Fruit fly (Drosophila melanogaster): ENCODE measurements around the gene Mst85C.

The Mst85C gene

DNA sequence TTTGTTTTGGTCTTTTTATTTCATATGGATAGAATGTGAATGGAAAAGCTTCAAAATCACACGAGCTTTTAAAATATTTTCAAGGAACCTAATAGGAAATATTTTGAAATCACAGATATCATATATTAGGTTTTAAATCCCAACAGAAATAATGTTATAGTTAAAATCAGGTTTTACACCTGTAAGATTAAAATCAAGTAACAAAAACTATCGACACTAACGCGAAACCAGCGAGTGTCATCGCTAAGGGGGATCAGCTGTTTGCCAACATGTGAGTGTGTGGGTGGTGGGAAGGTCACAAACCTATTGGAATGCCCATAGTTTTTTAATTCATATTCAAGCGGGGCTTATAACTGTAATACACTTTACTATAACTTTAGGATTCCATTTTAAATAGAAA, 9.8 kb upstream of the Mst85C start, which contains the start of gene hyx:
Gene hyx, plus strand, starts transcription at position 109 of the 400 bp plus-strand sequence.
- TF ChIP-seq Myc (optimal IDR thresholded peaks at IDR 0.05) (no peak), h (optimal IDR thresholded peaks at IDR 0.05) (no peak), insv (optimal IDR thresholded peaks at IDR 0.05) (no peak), psq (optimal IDR thresholded peaks at IDR 0.05) (no peak), Sin3A (optimal IDR thresholded peaks at IDR 0.05) (no peak), ttk (optimal IDR thresholded peaks at IDR 0.05) (no peak)

DNA sequence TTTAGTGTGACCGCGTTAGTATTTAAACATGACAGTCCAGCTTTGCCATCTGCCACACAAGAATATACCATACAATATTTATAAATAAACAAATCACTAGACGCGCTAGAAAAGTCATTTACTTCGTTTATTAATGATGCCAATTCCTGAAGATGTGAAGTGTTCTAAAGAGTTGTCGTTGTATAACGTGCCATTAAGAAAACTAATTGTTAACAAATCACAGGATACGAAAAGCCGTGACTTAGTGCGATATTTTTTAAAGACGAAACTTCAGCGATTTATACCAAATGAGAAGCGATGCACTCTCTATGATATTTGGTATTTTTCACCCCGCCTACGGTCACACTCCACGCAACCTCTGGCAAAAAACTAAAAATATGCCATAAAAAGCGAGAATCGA, 9.0 kb upstream of the Mst85C start, which contains the start of gene neur:
Gene neur, minus strand, starts transcription at position 24 of the 400 bp plus-strand sequence.
- TF ChIP-seq Sin3A (optimal IDR thresholded peaks at IDR 0.05) (no peak), ttk (optimal IDR thresholded peaks at IDR 0.05) (no peak), Myc (optimal IDR thresholded peaks at IDR 0.05) (no peak), psq (optimal IDR thresholded peaks at IDR 0.05) (no peak), h (optimal IDR thresholded peaks at IDR 0.05) (no peak), insv (optimal IDR thresholded peaks at IDR 0.05) (no peak)

DNA sequence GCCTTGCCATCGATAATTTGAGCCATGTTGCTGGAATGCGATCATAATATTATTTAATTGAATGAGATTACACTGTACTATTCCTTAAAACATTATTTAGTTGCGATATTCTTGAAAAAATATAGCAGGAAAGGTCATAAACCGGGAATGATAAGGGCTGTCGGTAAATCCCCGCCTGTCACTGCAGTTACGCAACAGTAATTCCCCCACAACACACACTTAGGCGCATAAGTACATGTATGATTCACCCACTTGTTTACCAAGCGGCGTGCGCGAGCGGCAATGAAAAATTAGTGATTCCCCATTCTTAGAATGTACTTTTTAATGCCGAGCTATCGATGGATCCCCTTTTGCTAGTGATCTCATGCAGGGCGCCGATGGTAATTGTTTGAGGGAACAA, 4.8 kb upstream of the Mst85C start:
- TF ChIP-seq Myc (optimal IDR thresholded peaks at IDR 0.05), result no peak

DNA sequence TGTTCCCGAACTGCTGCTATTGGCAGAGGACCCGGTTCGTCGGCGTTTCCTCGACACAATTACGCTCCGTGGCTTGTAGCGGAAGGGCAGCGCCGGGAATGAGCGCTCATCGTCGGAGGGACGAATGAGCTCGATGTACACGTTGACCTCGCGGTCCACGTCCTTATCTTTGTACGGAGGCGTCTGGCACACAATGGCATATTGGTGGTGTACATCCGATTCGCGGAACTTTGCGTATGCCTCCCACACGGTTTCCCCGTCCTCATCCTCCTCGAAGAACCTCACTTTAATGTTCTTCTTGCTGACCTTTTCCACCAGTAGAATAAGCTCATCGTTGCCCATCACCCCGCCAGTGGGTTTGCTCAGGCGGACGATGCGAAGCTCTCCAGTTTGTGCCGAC, 2.7 kb upstream of the Mst85C start:
- no peak for TF ChIP-seq Myc (optimal IDR thresholded peaks at IDR 0.05)
- TF ChIP-seq Sin3A (optimal IDR thresholded peaks at IDR 0.05), result no peak
- TF ChIP-seq ttk (optimal IDR thresholded peaks at IDR 0.05), result no peak
- TF ChIP-seq psq (optimal IDR thresholded peaks at IDR 0.05), result no peak
- no peak for TF ChIP-seq h (optimal IDR thresholded peaks at IDR 0.05)
- no peak for TF ChIP-seq insv (optimal IDR thresholded peaks at IDR 0.05)

DNA sequence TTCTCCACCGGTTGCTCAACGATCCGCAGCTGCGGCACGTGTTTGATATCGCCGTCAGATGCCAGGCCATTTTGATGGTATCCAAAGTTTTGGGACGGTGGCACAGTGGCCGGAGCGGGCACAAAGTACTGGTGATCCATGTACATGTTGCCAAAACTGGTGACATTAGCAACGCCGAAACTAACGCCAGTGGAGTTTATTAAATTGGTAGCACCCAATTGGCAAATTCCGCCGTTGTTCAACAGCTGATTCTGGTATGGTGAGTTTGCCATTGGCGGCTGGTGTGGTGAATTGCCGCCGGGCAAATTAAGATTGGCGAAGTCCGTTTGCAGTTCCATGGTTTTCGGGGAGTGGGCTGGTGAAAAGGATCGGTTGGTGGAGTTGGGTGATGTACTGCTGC, 1.5 kb upstream of the Mst85C start:
- TF ChIP-seq insv (optimal IDR thresholded peaks at IDR 0.05) (no peak), h (optimal IDR thresholded peaks at IDR 0.05) (no peak), Myc (optimal IDR thresholded peaks at IDR 0.05) (no peak), Sin3A (optimal IDR thresholded peaks at IDR 0.05) (no peak), ttk (optimal IDR thresholded peaks at IDR 0.05) (no peak), psq (optimal IDR thresholded peaks at IDR 0.05) (no peak)

DNA sequence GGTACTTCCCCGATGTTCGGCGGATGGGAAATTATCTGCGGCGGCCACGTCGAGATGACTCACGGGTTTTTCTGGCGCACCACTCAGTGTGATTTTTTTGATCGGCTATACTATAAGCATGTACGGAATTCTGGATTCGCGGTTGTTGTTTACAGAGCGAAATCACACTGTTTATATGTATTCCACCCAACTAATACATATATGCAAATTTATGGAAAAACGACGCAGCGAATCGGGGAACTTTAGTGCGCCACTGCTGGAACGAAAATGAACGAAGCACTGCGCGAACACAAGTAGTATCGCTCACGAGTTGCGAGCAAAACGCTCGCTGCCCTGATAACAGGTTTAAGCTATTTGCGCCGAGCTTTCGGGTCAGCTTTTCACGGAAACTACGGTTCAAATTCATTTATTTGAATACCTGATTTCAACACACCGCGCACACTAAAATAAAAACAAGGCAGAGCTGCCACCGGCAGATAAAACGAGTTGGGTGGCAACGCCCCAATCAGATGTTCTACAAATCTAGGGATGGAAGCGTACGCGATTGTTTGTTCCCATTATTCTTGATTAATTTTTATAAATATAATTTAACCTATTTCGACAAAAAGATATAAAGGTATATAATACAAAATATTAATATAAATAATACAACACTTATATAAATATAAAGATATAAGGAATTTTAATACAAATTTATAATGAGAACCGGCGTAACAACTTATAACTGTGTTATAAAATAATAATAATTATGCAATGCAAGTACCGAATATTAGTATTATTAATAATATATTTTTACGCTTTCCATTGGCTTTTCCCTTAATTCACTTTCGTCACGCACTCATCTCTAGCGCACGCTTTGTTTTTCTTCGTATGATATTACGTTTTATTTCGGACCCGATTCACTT, 632 bp upstream of the Mst85C start, which contains the start of gene Rel:
Gene Rel, minus strand, starts transcription at position 417 of the 905 bp plus-strand sequence.
- TF ChIP-seq psq (optimal IDR thresholded peaks at IDR 0.05) (no peak), Sin3A (optimal IDR thresholded peaks at IDR 0.05) (no peak), ttk (optimal IDR thresholded peaks at IDR 0.05) (no peak), Myc (optimal IDR thresholded peaks at IDR 0.05) (no peak), insv (optimal IDR thresholded peaks at IDR 0.05) (no peak), h (optimal IDR thresholded peaks at IDR 0.05) (no peak)

DNA sequence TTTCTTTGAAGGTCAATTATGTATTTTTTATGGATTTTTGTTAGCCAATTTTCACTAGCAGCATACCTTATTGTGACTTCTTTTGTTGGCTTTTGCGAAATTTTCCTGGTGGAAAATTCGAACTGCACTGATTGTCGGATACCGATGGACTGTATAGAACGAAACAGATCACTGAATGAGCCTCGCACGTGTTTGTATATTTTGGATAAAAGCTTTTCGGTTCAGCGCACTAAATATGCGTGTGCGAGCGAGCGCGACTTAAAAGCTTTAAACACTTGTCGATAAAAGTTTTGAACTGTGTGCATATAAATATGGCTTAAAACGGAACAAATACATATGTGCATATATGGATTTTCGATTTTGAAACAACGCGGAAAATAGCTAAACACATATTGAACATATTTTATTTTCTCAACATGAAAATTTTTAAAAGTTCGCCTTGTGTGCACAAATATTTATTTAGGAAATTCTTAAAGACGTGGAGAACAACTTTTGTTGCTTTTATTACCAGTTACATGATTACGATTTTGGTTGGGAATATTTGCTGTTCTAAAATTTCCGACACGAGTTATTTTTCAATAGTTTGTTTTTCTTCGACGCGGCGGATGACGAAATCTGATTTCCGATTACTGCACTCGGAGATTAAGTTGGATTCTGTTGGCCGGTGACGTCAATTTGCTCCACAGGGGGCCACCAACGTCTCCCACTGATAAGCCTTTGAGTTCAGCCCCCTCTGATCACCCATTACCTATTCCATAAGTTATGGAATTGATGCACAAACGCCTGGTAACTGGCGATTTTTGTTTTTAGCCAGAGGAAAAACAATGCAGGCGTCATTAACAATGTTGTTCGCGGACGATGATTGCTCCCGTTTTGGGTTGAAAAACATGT, 891 bp downstream of the Mst85C start:
- no peak for TF ChIP-seq ttk (optimal IDR thresholded peaks at IDR 0.05)
- TF ChIP-seq h (optimal IDR thresholded peaks at IDR 0.05), result no peak
- TF ChIP-seq Myc (optimal IDR thresholded peaks at IDR 0.05), result no peak
- no peak for TF ChIP-seq Sin3A (optimal IDR thresholded peaks at IDR 0.05)
- no peak for TF ChIP-seq psq (optimal IDR thresholded peaks at IDR 0.05)
- TF ChIP-seq insv (optimal IDR thresholded peaks at IDR 0.05), result no peak

DNA sequence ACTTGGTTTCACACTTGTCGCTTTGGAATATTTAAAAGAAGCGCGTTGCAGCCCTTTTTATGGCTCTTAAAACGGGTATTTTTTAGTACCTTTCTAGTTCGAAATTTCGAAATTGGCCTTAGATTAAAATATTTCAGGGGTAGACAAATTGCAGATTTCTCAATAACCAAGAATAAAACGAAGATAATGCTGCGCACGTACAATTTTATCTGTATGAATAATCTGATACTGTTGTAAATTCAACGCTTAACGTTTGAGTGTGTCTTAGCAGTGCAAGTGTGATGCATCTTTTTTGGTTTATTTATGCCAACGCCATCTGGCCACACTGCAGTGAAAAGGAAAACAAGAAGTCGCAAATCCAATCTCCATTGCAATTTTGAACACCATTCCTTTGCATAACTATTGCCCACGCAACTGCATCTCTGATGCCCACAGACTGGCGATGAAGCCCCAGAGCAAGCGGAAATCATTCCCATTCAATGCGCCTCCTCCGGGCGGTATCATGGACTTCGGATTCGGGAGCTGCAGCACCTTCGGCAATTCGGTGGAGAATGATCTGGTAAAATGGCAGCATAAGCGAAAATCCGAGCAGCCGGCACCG, 2.2 kb downstream of the Mst85C start, which contains the start of gene Nmdmc:
Gene Nmdmc, minus strand, starts transcription at position 37 of the 601 bp plus-strand sequence.
- no peak for TF ChIP-seq h (optimal IDR thresholded peaks at IDR 0.05)

DNA sequence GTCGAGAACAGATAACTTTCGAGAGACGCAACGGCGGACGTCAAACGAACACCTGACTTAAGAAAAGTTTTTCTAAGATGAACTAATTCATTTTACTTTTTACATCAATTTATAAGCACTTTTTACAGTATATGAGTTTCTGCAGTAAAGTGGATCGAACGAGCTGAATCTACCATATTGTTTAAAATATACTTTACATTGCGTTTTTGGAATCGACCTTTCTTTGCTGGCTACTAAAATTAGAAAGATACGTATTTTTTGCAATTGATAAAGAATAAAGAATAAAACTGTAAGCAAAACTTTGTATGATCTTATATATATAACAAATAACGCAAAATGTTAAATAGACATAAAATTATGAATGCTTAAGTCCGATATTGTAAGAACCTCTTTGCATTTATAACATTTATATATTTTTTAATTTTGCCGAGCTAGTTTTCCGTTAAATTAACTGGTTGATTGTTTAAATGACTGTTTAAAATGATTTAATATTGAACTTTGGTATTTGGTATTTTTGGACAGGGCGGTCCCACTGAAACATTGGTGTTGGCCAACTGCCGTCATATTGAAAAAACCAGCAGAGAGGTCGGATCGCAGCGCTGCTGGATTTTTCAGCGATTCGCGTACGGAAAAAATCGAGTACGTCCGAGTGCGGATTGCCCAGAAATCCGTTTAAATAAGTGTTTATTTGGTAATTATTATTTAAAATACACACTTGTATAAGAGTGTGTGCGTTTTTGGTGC, 3.7 kb downstream of the Mst85C start, which contains the start of gene Kdm2:
Gene Kdm2, plus strand, starts transcription at position 559 of the 744 bp plus-strand sequence.
- TF ChIP-seq ttk (optimal IDR thresholded peaks at IDR 0.05), result no peak
- no peak for TF ChIP-seq Sin3A (optimal IDR thresholded peaks at IDR 0.05)
- TF ChIP-seq h (optimal IDR thresholded peaks at IDR 0.05), result no peak

DNA sequence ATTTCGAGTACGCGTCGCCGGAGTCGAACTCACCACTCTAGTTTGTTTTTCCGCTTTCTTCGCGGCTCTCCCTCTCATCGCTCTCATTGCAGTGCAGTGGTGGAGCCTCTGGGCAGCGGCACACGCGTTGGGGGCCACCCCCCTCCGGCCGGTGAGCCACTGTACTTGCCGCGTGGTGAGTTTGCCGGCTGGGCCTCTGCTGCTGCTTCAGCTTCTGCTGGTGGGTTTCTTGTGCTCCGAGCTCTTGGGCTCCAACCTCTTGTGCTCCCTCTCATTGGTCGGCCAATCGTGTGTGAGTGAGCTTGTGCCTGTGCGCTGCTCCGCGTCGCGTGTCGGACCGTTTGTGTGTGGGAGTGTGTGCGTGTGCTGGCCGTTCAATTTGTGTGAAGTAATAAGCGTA, 4.6 kb downstream of the Mst85C start:
- no peak for TF ChIP-seq h (optimal IDR thresholded peaks at IDR 0.05)
- TF ChIP-seq Myc (optimal IDR thresholded peaks at IDR 0.05), result no peak
- TF ChIP-seq ttk (optimal IDR thresholded peaks at IDR 0.05), result no peak
- TF ChIP-seq psq (optimal IDR thresholded peaks at IDR 0.05), result no peak
- no peak for TF ChIP-seq Sin3A (optimal IDR thresholded peaks at IDR 0.05)
- no peak for TF ChIP-seq insv (optimal IDR thresholded peaks at IDR 0.05)

DNA sequence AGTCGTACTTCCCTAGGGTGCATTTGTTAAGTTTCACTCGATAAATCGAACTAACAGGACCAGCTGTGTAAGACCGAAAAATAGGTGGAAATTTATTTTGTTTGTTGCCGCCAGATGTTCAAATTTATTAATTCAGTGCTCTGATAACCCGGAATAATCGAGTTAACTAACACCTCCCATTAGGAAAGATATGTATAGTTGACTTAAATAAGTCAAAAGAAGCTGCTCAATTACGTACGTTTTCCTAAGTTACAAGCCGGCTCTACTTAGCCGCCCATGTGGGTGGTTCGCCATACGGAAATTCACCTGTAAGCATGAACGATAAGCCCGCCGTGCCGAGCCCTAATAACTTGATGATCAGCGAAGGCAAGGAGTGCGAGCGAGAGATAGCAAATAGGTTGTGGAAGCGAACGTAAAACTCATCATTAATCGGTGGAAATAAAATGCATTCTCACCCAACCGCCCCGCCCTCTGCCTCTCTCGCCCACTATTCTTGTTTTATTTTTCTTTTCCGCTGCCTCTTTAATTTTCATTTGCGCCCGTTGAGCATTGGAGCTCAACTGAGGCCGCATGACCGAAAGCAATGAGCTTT, 5.5 kb downstream of the Mst85C start:
- no peak for TF ChIP-seq h (optimal IDR thresholded peaks at IDR 0.05)
- no peak for TF ChIP-seq psq (optimal IDR thresholded peaks at IDR 0.05)
- TF ChIP-seq Sin3A (optimal IDR thresholded peaks at IDR 0.05), result no peak
- no peak for TF ChIP-seq ttk (optimal IDR thresholded peaks at IDR 0.05)
- TF ChIP-seq Myc (optimal IDR thresholded peaks at IDR 0.05), result no peak
- TF ChIP-seq insv (optimal IDR thresholded peaks at IDR 0.05), result no peak
